In genomic region chr3R:11338287-11338686, dm6 we compare ENCODE assay signal across 1 fruit fly cellular context.
A peak's percentile ranks its signal among the peaks of the same experiment; 100 is the strongest.
TF ChIP-seq lines count a peak whose summit lies in the region.

No protein-coding gene starts in this region.

TF ChIP-seq in whole organism, embryonic, 481 proteins besides CTCF, POLR2A, EP300 and RAD21 (continued from another document):
- TF ChIP-seq ssp (GFP tag; IDR thresholded peaks at IDR 0.05; lab: Robert Waterston, UW), result no peak
- TF ChIP-seq Optix (GFP tag; IDR thresholded peaks at IDR 0.05; lab: Robert Waterston, UW), result peak; percentile 14; the same call in 1 of the 3 replicates
- 0 out of 2 replicates have a peak, but pooled peaks have one; percentile 16 for TF ChIP-seq dimm (GFP tag; IDR thresholded peaks at IDR 0.05; lab: Robert Waterston, UW)
- TF ChIP-seq twi (tag; optimal IDR thresholded peaks at IDR 0.05; lab: Kevin White, UChicago), result no peak
- TF ChIP-seq CG8290 (GFP tag; optimal IDR thresholded peaks at IDR 0.05; lab: Kevin White, UChicago), result no peak
- no peak for TF ChIP-seq CG8290 (tag; optimal IDR thresholded peaks at IDR 0.05; lab: Kevin White, UChicago)
- TF ChIP-seq CG2199 (GFP tag; IDR thresholded peaks at IDR 0.05; lab: Robert Waterston, UW), result no peak
- no peak for TF ChIP-seq dysf (GFP tag; IDR thresholded peaks at IDR 0.05; lab: Robert Waterston, UW)
- no peak for TF ChIP-seq Aef1 (GFP tag; IDR thresholded peaks at IDR 0.05; lab: Robert Waterston, UW)
- TF ChIP-seq CG11247 (GFP tag; IDR thresholded peaks at IDR 0.05; lab: Robert Waterston, UW), result no peak
- TF ChIP-seq CG2875 (GFP tag; optimal IDR thresholded peaks at IDR 0.05; lab: Kevin White, UChicago), result peak; percentile 54
- TF ChIP-seq Blimp-1 (GFP tag; optimal IDR thresholded peaks at IDR 0.05; lab: Kevin White, UChicago), result no peak
- no peak for TF ChIP-seq pum (GFP tag; optimal IDR thresholded peaks at IDR 0.05; lab: Kevin White, UChicago)
- no peak for TF ChIP-seq Bgb (GFP tag; IDR thresholded peaks at IDR 0.05; lab: Robert Waterston, UW; ENCODE audit: partially characterized antibody)
- peak; percentile 40 for TF ChIP-seq Vsx1 (GFP tag; optimal IDR thresholded peaks at IDR 0.05; lab: Kevin White, UChicago)
- TF ChIP-seq CG8478 (optimal IDR thresholded peaks at IDR 0.05; lab: Kevin White, UChicago), result no peak
- TF ChIP-seq gce (GFP tag; IDR thresholded peaks at IDR 0.05; lab: Robert Waterston, UW), result peak; percentile 68; the same call in 1 of the 3 replicates
- no peak for TF ChIP-seq lilli (GFP tag; optimal IDR thresholded peaks at IDR 0.05; lab: Kevin White, UChicago)
- TF ChIP-seq row (GFP tag; IDR thresholded peaks at IDR 0.05; lab: Robert Waterston, UW), result no peak
- no peak for TF ChIP-seq grau (tag; optimal IDR thresholded peaks at IDR 0.05; lab: Kevin White, UChicago)
- no peak for TF ChIP-seq CG7987 (GFP tag; optimal IDR thresholded peaks at IDR 0.05; lab: Kevin White, UChicago)
- peak; percentile 35; the same call in 1 of the 2 replicates for TF ChIP-seq ara (GFP tag; IDR thresholded peaks at IDR 0.05; lab: Robert Waterston, UW)
- TF ChIP-seq CG10209 (GFP tag; optimal IDR thresholded peaks at IDR 0.05; lab: Kevin White, UChicago), result peak; percentile 13
- no peak for TF ChIP-seq Chrac-16 (GFP tag; optimal IDR thresholded peaks at IDR 0.05; lab: Kevin White, UChicago)
- TF ChIP-seq caup (GFP tag; optimal IDR thresholded peaks at IDR 0.05; lab: Kevin White, UChicago; ENCODE audit: severe bottlenecking), result peak; percentile 32
- no peak for TF ChIP-seq dan (GFP tag; IDR thresholded peaks at IDR 0.05; lab: Robert Waterston, UW)
- TF ChIP-seq Opbp (GFP tag; IDR thresholded peaks at IDR 0.05; lab: Robert Waterston, UW; ENCODE audit: partially characterized antibody), result no peak
- TF ChIP-seq cg (GFP tag; optimal IDR thresholded peaks at IDR 0.05; lab: Kevin White, UChicago), result no peak
- no peak for TF ChIP-seq CG6175 (GFP tag; IDR thresholded peaks at IDR 0.05; lab: Robert Waterston, UW)
- no peak for TF ChIP-seq ind (GFP tag; optimal IDR thresholded peaks at IDR 0.05; lab: Kevin White, UChicago)
- no peak for TF ChIP-seq cato (GFP tag; optimal IDR thresholded peaks at IDR 0.05; lab: Kevin White, UChicago; ENCODE audit: borderline replicate concordance)
- TF ChIP-seq Antp (GFP tag; optimal IDR thresholded peaks at IDR 0.05; lab: Kevin White, UChicago), result no peak
- TF ChIP-seq CG5953 (GFP tag; IDR thresholded peaks at IDR 0.05; lab: Robert Waterston, UW), result peak; percentile 35; the same call in 1 of the 2 replicates
- TF ChIP-seq CG6683 (GFP tag; optimal IDR thresholded peaks at IDR 0.05; lab: Kevin White, UChicago), result no peak
- peak; percentile 13; the same call in 1 of the 2 replicates for TF ChIP-seq CG10366 (GFP tag; IDR thresholded peaks at IDR 0.05; lab: Robert Waterston, UW)
- no peak for TF ChIP-seq CG3726 (GFP tag; IDR thresholded peaks at IDR 0.05; lab: Robert Waterston, UW)
- no peak for TF ChIP-seq CG30403 (GFP tag; optimal IDR thresholded peaks at IDR 0.05; lab: Kevin White, UChicago)
- TF ChIP-seq MTF-1 (GFP tag; optimal IDR thresholded peaks at IDR 0.05; lab: Kevin White, UChicago; ENCODE audit: borderline replicate concordance), result peak; percentile 58
- no peak for TF ChIP-seq CG15696 (tag; optimal IDR thresholded peaks at IDR 0.05; lab: Kevin White, UChicago)
- TF ChIP-seq disco-r (GFP tag; optimal IDR thresholded peaks at IDR 0.05; lab: Kevin White, UChicago), result no peak
- peak; percentile 13 for TF ChIP-seq CG1529 (GFP tag; optimal IDR thresholded peaks at IDR 0.05; lab: Kevin White, UChicago)
- peak; percentile 30 for TF ChIP-seq CG6654 (GFP tag; optimal IDR thresholded peaks at IDR 0.05; lab: Kevin White, UChicago)
- TF ChIP-seq GATAe (GFP tag; conservative IDR thresholded peaks at IDR 0.05; lab: Robert Waterston, UW), result no peak
- no peak for TF ChIP-seq HmgD (GFP tag; optimal IDR thresholded peaks at IDR 0.05; lab: Kevin White, UChicago)
- TF ChIP-seq bowl (GFP tag; IDR thresholded peaks at IDR 0.05; lab: Robert Waterston, UW), result no peak
- TF ChIP-seq Hmr (GFP tag; optimal IDR thresholded peaks at IDR 0.05; lab: Kevin White, UChicago), result peak; percentile 3
- no peak for TF ChIP-seq Doc2 (GFP tag; IDR thresholded peaks at IDR 0.05; lab: Robert Waterston, UW)
- no peak for TF ChIP-seq Gsc (GFP tag; IDR thresholded peaks at IDR 0.05; lab: Robert Waterston, UW)
- no peak for TF ChIP-seq Mrtf (GFP tag; IDR thresholded peaks at IDR 0.05; lab: Robert Waterston, UW)
- no peak for TF ChIP-seq CG9437 (GFP tag; optimal IDR thresholded peaks at IDR 0.05; lab: Kevin White, UChicago)
- TF ChIP-seq CG42726 (GFP tag; IDR thresholded peaks at IDR 0.05; lab: Robert Waterston, UW; ENCODE audit: partially characterized antibody), result no peak
- TF ChIP-seq Ada2b (GFP tag; IDR thresholded peaks at IDR 0.05; lab: Robert Waterston, UW), result no peak
- TF ChIP-seq run (tag; optimal IDR thresholded peaks at IDR 0.05; lab: Kevin White, UChicago), result no peak
- TF ChIP-seq fd3F (GFP tag; optimal IDR thresholded peaks at IDR 0.05; lab: Kevin White, UChicago), result no peak
- TF ChIP-seq CG15479 (GFP tag; optimal IDR thresholded peaks at IDR 0.05; lab: Kevin White, UChicago), result no peak
- no peak for TF ChIP-seq Rx (GFP tag; IDR thresholded peaks at IDR 0.05; lab: Robert Waterston, UW)
- TF ChIP-seq CG18764 (GFP tag; optimal IDR thresholded peaks at IDR 0.05; lab: Kevin White, UChicago), result no peak
- TF ChIP-seq phol (tag; optimal IDR thresholded peaks at IDR 0.05; lab: Kevin White, UChicago), result no peak
- TF ChIP-seq CG30020 (tag; optimal IDR thresholded peaks at IDR 0.05; lab: Kevin White, UChicago), result no peak
- TF ChIP-seq Sin3A (optimal IDR thresholded peaks at IDR 0.05; lab: Kevin White, UChicago), result no peak
- no peak for TF ChIP-seq esg (GFP tag; conservative IDR thresholded peaks at IDR 0.05; lab: Robert Waterston, UW)
- no peak for TF ChIP-seq CG9797 (GFP tag; optimal IDR thresholded peaks at IDR 0.05; lab: Kevin White, UChicago)
- TF ChIP-seq stwl (tag; optimal IDR thresholded peaks at IDR 0.05; lab: Kevin White, UChicago), result no peak
- TF ChIP-seq CG17612 (GFP tag; IDR thresholded peaks at IDR 0.05; lab: Robert Waterston, UW), result no peak
- TF ChIP-seq CG10979 (tag; optimal IDR thresholded peaks at IDR 0.05; lab: Kevin White, UChicago), result no peak
- no peak for TF ChIP-seq CG9215 (GFP tag; IDR thresholded peaks at IDR 0.05; lab: Robert Waterston, UW)
- no peak for TF ChIP-seq CrebB (tag; optimal IDR thresholded peaks at IDR 0.05; lab: Kevin White, UChicago)
- TF ChIP-seq CG7928 (GFP tag; optimal IDR thresholded peaks at IDR 0.05; lab: Kevin White, UChicago), result no peak
- TF ChIP-seq Bteb2 (GFP tag; optimal IDR thresholded peaks at IDR 0.05; lab: Kevin White, UChicago), result no peak
- TF ChIP-seq Dref (GFP tag; IDR thresholded peaks at IDR 0.05; lab: Robert Waterston, UW), result no peak
- no peak for TF ChIP-seq CG10565 (GFP tag; optimal IDR thresholded peaks at IDR 0.05; lab: Kevin White, UChicago)
- TF ChIP-seq abd-A (tag; optimal IDR thresholded peaks at IDR 0.05; lab: Kevin White, UChicago), result no peak
- peak; percentile 21 for TF ChIP-seq CG13775 (GFP tag; optimal IDR thresholded peaks at IDR 0.05; lab: Kevin White, UChicago)
- no peak for TF ChIP-seq Doc3 (GFP tag; IDR thresholded peaks at IDR 0.05; lab: Robert Waterston, UW; ENCODE audit: partially characterized antibody)
- TF ChIP-seq ase (GFP tag; IDR thresholded peaks at IDR 0.05; lab: Robert Waterston, UW), result 0 out of 3 replicates have a peak, but pooled peaks have one; percentile 7
- no peak for TF ChIP-seq CG4617 (GFP tag; optimal IDR thresholded peaks at IDR 0.05; lab: Kevin White, UChicago; ENCODE audit: borderline replicate concordance)
- TF ChIP-seq amos (GFP tag; IDR thresholded peaks at IDR 0.05; lab: Robert Waterston, UW; ENCODE audit: partially characterized antibody), result no peak
- TF ChIP-seq CG12219 (GFP tag; optimal IDR thresholded peaks at IDR 0.05; lab: Kevin White, UChicago), result peak; percentile 38
- TF ChIP-seq zfh1 (GFP tag; IDR thresholded peaks at IDR 0.05; lab: Robert Waterston, UW), result 0 out of 3 replicates have a peak, but pooled peaks have one; percentile 35
- no peak for TF ChIP-seq CG15514 (GFP tag; optimal IDR thresholded peaks at IDR 0.05; lab: Kevin White, UChicago)
- TF ChIP-seq CG14965 (GFP tag; optimal IDR thresholded peaks at IDR 0.05; lab: Kevin White, UChicago; ENCODE audit: borderline replicate concordance), result no peak
- TF ChIP-seq otp (GFP tag; IDR thresholded peaks at IDR 0.05; lab: Robert Waterston, UW), result peak; percentile 54; the same call in 1 of the 3 replicates
- peak; percentile 19 for TF ChIP-seq Sox100B (GFP tag; optimal IDR thresholded peaks at IDR 0.05; lab: Kevin White, UChicago)
- TF ChIP-seq Usf (GFP tag; optimal IDR thresholded peaks at IDR 0.05; lab: Kevin White, UChicago), result no peak
- no peak for TF ChIP-seq Tbp (GFP tag; optimal IDR thresholded peaks at IDR 0.05; lab: Kevin White, UChicago)
- TF ChIP-seq CG10543 (GFP tag; optimal IDR thresholded peaks at IDR 0.05; lab: Kevin White, UChicago), result no peak
- TF ChIP-seq onecut (GFP tag; IDR thresholded peaks at IDR 0.05; lab: Robert Waterston, UW), result peak; percentile 40; the same call in 1 of the 2 replicates
- no peak for TF ChIP-seq slbo (GFP tag; IDR thresholded peaks at IDR 0.05; lab: Robert Waterston, UW)
TF ChIP-seq in whole organism, embryonic: peak in this region for 73.
